Worm (Caenorhabditis elegans): ENCODE results near the gene F45E1.1.
A peak's percentile ranks its signal among the peaks of the same experiment; 100 is the strongest.

F45E1.1 gene

DNA sequence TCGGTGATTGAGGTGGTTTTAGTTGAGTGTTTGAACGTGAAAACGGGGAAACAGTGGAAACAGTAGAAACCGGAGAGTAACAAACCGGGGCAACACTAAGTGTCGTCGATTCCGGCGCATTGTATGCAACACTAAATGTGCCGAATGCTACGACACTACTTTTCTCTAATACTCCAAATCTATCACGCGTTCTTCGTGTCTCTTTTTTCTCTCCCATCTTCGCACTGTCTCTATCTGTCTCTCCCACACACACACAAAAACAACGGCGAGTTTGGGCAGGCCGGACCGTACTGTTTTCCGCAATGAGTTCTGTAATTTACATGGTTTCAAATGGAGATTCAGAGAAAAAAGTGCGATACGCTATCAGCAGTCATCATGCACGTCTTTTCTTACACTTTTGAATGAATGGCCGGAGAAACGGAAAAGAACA is 41.4 kb upstream of the F45E1.1 start (continued):
- TF ChIP-seq nhr-10 (tag; optimal IDR thresholded peaks at IDR 0.05) (peak; percentile 60), tag-97 (GFP tag; IDR thresholded peaks at IDR 0.05) (no peak), lin-38 (GFP tag; IDR thresholded peaks at IDR 0.05) (no peak), spr-1 (tag; optimal IDR thresholded peaks at IDR 0.05) (peak; percentile 41), zip-2 (tag; optimal IDR thresholded peaks at IDR 0.05) (no peak), daf-19 (GFP tag; conservative IDR thresholded peaks at IDR 0.05) (no peak), attf-4 (tag; optimal IDR thresholded peaks at IDR 0.05) (no peak), ces-1 (GFP tag; optimal IDR thresholded peaks at IDR 0.05) (no peak), lin-29 (GFP tag; IDR thresholded peaks at IDR 0.05) (no peak)

ce11 chrX:7964022-7964421 is 39.5 kb upstream of the F45E1.1 start:
- TF ChIP-seq rbr-2 (tag; optimal IDR thresholded peaks at IDR 0.05) (no peak), nhr-11 (tag; optimal IDR thresholded peaks at IDR 0.05) (no peak), madf-9 (GFP tag; conservative IDR thresholded peaks at IDR 0.05) (no peak), daf-19 (GFP tag; conservative IDR thresholded peaks at IDR 0.05) (0 out of 2 replicates have a peak, but pooled peaks have one; percentile 15), unc-62 (GFP tag; optimal IDR thresholded peaks at IDR 0.05 in 1 of 2) (peak in 1 of 2 experiments; percentile 97), unc-62 (tag; optimal IDR thresholded peaks at IDR 0.05) (no peak)

DNA sequence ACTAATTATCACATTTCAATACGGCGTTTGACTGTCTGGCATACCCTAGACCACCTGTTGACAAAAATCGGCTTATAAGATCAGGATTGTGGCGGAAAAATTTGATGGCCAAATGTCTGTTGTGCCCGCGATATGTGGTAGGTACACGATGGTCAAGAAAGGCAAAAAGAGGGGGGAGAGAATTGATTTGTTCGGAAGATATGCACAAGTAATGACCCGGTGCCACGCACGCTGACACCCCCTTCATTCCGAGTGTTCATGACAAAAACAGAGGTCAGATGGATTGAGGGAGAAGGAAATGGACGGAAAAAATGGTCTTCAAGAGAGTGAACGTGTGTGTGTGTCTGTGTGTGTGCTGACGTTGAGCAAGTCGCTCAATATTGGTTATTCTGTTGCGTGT is 38.0 kb upstream of the F45E1.1 start:
- TF ChIP-seq zip-11 (GFP tag; IDR thresholded peaks at IDR 0.05), result no peak
- peak; percentile 28 for TF ChIP-seq hlh-30 (tag; optimal IDR thresholded peaks at IDR 0.05; ENCODE audit: insufficient read depth)
- TF ChIP-seq nhr-48 (tag; optimal IDR thresholded peaks at IDR 0.05), result no peak
- no peak for TF ChIP-seq set-16 (GFP tag; IDR thresholded peaks at IDR 0.05)
- TF ChIP-seq nhr-102 (tag; optimal IDR thresholded peaks at IDR 0.05), result no peak
- no peak for TF ChIP-seq ceh-62 (tag; optimal IDR thresholded peaks at IDR 0.05)
- peak in 1 of 2 experiments; percentile 84 for TF ChIP-seq unc-62 (GFP tag; optimal IDR thresholded peaks at IDR 0.05 in 1 of 2)
- TF ChIP-seq unc-62 (tag; optimal IDR thresholded peaks at IDR 0.05), result no peak
- TF ChIP-seq fos-1 (tag; optimal IDR thresholded peaks at IDR 0.05), result no peak
- TF ChIP-seq aha-1 (tag), result peak; percentile 88
- TF ChIP-seq dpl-1 (GFP tag; optimal IDR thresholded peaks at IDR 0.05), result no peak

DNA sequence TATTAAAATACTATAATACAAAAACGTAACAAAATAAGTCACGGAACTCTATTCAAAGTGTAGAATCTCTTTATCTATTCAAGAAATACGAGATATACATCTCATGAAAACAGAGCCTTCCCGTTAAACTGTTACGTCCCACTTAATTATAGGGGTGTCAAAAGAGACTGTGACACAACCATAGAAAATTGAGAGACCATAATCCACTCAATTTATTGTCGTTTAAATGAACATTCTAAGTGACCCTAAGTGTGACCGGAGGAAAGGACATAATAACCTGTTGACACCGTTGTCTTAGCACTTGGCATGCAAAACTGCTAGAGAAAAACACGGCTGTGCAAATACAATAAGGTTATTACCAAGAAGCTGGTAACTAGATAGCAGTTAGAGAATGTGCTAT is 34.9 kb upstream of the F45E1.1 start:
- TF ChIP-seq madf-9 (GFP tag; conservative IDR thresholded peaks at IDR 0.05) (no peak), dve-1 (tag; optimal IDR thresholded peaks at IDR 0.05; ENCODE audit: insufficient read depth) (no peak), nhr-11 (tag; optimal IDR thresholded peaks at IDR 0.05) (no peak), zip-11 (GFP tag; IDR thresholded peaks at IDR 0.05) (no peak), daf-8 (GFP tag; IDR thresholded peaks at IDR 0.05) (no peak), nhr-111 (GFP tag; optimal IDR thresholded peaks at IDR 0.05) (no peak), unc-39 (tag; optimal IDR thresholded peaks at IDR 0.05) (no peak), mdl-1 (tag; optimal IDR thresholded peaks at IDR 0.05) (no peak), spr-1 (tag; optimal IDR thresholded peaks at IDR 0.05) (no peak)

- no peak for TF ChIP-seq daf-16 (GFP tag; optimal IDR thresholded peaks at IDR 0.05)
- TF ChIP-seq daf-16 (tag; optimal IDR thresholded peaks at IDR 0.05), result peak; percentile 93
- TF ChIP-seq daf-19 (GFP tag; conservative IDR thresholded peaks at IDR 0.05), result no peak
- TF ChIP-seq lin-38 (GFP tag; IDR thresholded peaks at IDR 0.05), result no peak
- TF ChIP-seq dve-1 (tag; optimal IDR thresholded peaks at IDR 0.05; ENCODE audit: insufficient read depth), result peak; percentile 23
- TF ChIP-seq F37D6.2 (tag; optimal IDR thresholded peaks at IDR 0.05), result no peak
- TF ChIP-seq unc-62 (GFP tag; optimal IDR thresholded peaks at IDR 0.05 in 1 of 2), result peak in 1 of 2 experiments; percentile 7
- TF ChIP-seq unc-62 (tag; optimal IDR thresholded peaks at IDR 0.05), result no peak
- TF ChIP-seq pqm-1 (tag; optimal IDR thresholded peaks at IDR 0.05), result peak; percentile 35
Measured at ce11 chrX:7975741-7976140, 27.7 kb upstream of the F45E1.1 start.

- TF ChIP-seq zag-1 (tag; optimal IDR thresholded peaks at IDR 0.05), result no peak
- no peak for TF ChIP-seq mdt-29 (GFP tag; IDR thresholded peaks at IDR 0.05)
- no peak for TF ChIP-seq duxl-1 (tag; optimal IDR thresholded peaks at IDR 0.05; ENCODE audit: poor library complexity)
- no peak for TF ChIP-seq unc-62 (GFP tag; optimal IDR thresholded peaks at IDR 0.05 in 1 of 2)
- no peak for TF ChIP-seq unc-62 (tag; optimal IDR thresholded peaks at IDR 0.05)
Measured at ce11 chrX:7976400-7976799, 27.1 kb upstream of the F45E1.1 start, which contains the start of gene F45E1.5. F45E1.5 (plus strand) TSS chrX:7976700.
